Worm (Caenorhabditis elegans): Measurements from ENCODE around the gene F17H10.4.

ce11 chrX:13144975-13145618 is 18.8 kb upstream of the F17H10.4 start:
- no peak for TF ChIP-seq hlh-12 (tag; optimal IDR thresholded peaks at IDR 0.05)
- peak; percentile 53 to 90 for TF ChIP-seq let-607 (tag; optimal IDR thresholded peaks at IDR 0.05)
- peak; percentile 83 for TF ChIP-seq mcd-1 (GFP tag; IDR thresholded peaks at IDR 0.05)
- peak; percentile 50 for TF ChIP-seq ztf-22 (GFP tag; optimal IDR thresholded peaks at IDR 0.05)
- TF ChIP-seq dpl-1 (GFP tag; optimal IDR thresholded peaks at IDR 0.05), result no peak
- no peak for TF ChIP-seq F57C9.4 (tag; optimal IDR thresholded peaks at IDR 0.05)
- no peak for TF ChIP-seq dpff-1 (tag; optimal IDR thresholded peaks at IDR 0.05)
- peak; percentile 74 for TF ChIP-seq unc-62 (GFP tag; optimal IDR thresholded peaks at IDR 0.05)
